Fruit fly (Drosophila melanogaster) S2 (cell line): Measurements from ENCODE around the gene HUWE1.

Experiments
- CG8478 ChIP-seq: fragments of >200 bp; optimal IDR thresholded peaks from 2 replicates; lab custom pipeline; 2018
- CTCF ChIP-seq, 2 experiments: fragments of >200 bp; optimal IDR thresholded peaks; 2 replicates each; lab custom pipeline; 2018

Gene HUWE1

dm6 chrX:15712409-15712808, at the start of gene HUWE1:
Gene HUWE1 (plus strand): TSS chrX:15712628.
- TF ChIP-seq CG8478 (lab: Kevin White, UChicago) (no peak), CTCF (optimal IDR thresholded peaks at IDR 0.05; lab: Kevin White, UChicago) (no peak)

- TF ChIP-seq CTCF (optimal IDR thresholded peaks at IDR 0.05; lab: Kevin White, UChicago) (no peak), CG8478 (lab: Kevin White, UChicago) (no peak)
These were observed 41.3 kb upstream of the HUWE1 start, which contains the start of gene CG15646 for dm6 chrX:15671026-15671563. Gene CG15646 (minus strand): TSS chrX:15671029.

- TF ChIP-seq CG8478 (lab: Kevin White, UChicago) (no peak), CTCF (optimal IDR thresholded peaks at IDR 0.05; lab: Kevin White, UChicago) (no peak)
These were observed 38.1 kb upstream of the HUWE1 start for dm6 chrX:15674337-15674736.

DNA sequence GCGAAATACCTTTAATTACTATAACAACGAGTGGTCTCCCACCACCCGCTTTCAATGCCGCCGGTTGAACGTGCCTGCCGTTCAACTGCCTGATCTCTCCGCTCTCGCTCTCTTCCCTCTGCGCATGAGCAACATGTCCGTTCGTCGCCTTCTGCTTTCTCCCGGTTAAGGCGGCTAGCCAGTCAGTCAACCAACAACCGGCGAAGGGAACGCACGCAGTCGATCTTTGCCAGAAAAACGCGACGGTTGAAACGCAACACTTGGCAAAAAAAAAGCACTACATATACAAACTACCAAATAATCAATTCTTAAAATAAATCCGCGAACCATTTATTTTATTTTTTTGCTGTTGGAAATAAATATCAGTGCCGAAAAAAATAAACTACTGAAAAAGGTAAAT, 37.1 kb upstream of the HUWE1 start, which contains the start of gene CG12708:
TSS of gene CG12708 (plus strand) at position 183 of the 400 bp plus-strand sequence.
- no peak for TF ChIP-seq CTCF (optimal IDR thresholded peaks at IDR 0.05; lab: Kevin White, UChicago)

DNA sequence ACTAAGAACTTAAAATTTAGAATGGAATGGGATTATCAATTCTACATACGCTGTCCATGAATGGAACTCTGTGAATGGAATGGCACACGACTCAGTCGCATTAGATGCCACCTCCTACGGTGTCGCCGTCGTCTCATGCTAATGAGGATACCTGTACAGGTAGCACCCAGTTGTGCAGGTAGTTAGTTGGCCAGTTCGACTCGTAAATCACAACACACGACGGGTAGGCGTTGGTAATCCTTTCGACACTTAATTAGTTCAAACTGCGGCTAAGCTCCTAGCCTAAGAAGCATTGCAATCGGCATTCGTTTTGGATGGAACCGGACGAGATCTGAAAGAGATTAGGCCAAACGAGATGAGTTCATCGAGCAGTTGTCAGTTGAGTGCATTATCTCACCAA, 28.0 kb upstream of the HUWE1 start:
- TF ChIP-seq CTCF (optimal IDR thresholded peaks at IDR 0.05; lab: Kevin White, UChicago): no peak
- no peak for TF ChIP-seq CG8478 (lab: Kevin White, UChicago)

- no peak for TF ChIP-seq CTCF (optimal IDR thresholded peaks at IDR 0.05; lab: Kevin White, UChicago)
- TF ChIP-seq CG8478 (lab: Kevin White, UChicago): no peak
These were observed 23.7 kb upstream of the HUWE1 start, which contains the start of gene CG15599 for dm6 chrX:15688757-15689156. Gene CG15599 (minus strand): TSS chrX:15688857.

DNA sequence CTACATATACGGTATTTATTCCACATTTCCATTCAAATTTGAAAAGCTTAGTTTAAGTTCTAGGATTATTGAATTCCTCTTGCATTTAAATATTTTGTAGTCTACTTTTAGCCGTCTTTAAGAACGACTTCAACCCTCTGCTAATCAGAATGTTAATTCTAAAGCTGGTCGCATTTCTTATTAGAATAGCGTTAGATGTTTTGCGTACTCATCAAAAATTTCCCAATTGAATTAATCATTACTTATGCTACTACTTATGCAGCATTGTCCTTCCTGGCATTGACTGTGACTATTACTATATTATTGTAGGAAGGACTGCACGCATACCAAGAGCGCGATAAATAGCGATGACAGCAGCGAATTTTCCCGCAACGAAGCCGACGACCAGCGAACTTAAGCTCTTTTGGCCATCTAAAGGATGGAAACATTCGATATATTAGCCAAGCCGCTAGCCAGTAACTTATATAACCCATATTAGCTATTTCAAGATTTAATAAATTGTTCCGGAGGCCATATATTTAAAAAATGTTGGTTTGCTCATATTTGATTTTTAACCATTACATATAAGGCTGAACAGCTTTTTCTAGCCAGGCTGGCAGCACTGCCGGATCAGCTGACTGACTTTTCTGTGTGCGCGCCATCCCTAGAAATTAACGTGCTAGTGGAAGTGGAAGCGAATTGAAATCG, 15.4 kb upstream of the HUWE1 start, which contains the start of gene CG8128:
TSS of gene CG8128 (plus strand) at position 641 of the 687 bp plus-strand sequence.
- no peak for TF ChIP-seq CG8478 (lab: Kevin White, UChicago)
- no peak for TF ChIP-seq CTCF (optimal IDR thresholded peaks at IDR 0.05; lab: Kevin White, UChicago)

dm6 chrX:15697581-15698208, 14.7 kb upstream of the HUWE1 start:
- TF ChIP-seq CG8478 (lab: Kevin White, UChicago) (no peak), CTCF (optimal IDR thresholded peaks at IDR 0.05; lab: Kevin White, UChicago) (no peak)

- TF ChIP-seq CTCF (optimal IDR thresholded peaks at IDR 0.05; lab: Kevin White, UChicago): no peak
- TF ChIP-seq CG8478 (lab: Kevin White, UChicago): no peak
These were observed 11.4 kb upstream of the HUWE1 start, which contains the start of gene CG9240 for dm6 chrX:15701047-15701446. Gene CG9240 (minus strand): TSS chrX:15701259.

dm6 chrX:15703720-15704206, 8.7 kb upstream of the HUWE1 start, which contains the start of the genes Pis and Hap40:
Gene Pis (minus strand): TSS chrX:15703770.
Gene Hap40 (plus strand): TSS chrX:15704125.
- TF ChIP-seq CTCF (optimal IDR thresholded peaks at IDR 0.05; lab: Kevin White, UChicago) (no peak), CG8478 (lab: Kevin White, UChicago) (no peak)

dm6 chrX:15709624-15709983, 2.8 kb upstream of the HUWE1 start:
- TF ChIP-seq CG8478 (lab: Kevin White, UChicago): no peak
- TF ChIP-seq CTCF (optimal IDR thresholded peaks at IDR 0.05; lab: Kevin White, UChicago): no peak

- TF ChIP-seq CTCF (optimal IDR thresholded peaks at IDR 0.05; lab: Kevin White, UChicago) (peak in 1 of 2 experiments; percentile 17), CG8478 (lab: Kevin White, UChicago) (no peak)
These were observed 2.3 kb upstream of the HUWE1 start, which contains the start of the genes CG9281 and CG15601 for dm6 chrX:15709984-15710750. Gene CG9281 (minus strand): TSS chrX:15710539. Gene CG15601 (plus strand): TSS chrX:15710647.

- no peak for TF ChIP-seq CG8478 (lab: Kevin White, UChicago)
- TF ChIP-seq CTCF (optimal IDR thresholded peaks at IDR 0.05; lab: Kevin White, UChicago): no peak
These were observed 1.7 kb upstream of the HUWE1 start for dm6 chrX:15710751-15711179.

dm6 chrX:15731968-15732367, 19.5 kb downstream of the HUWE1 start, which contains the start of gene CG8191:
Gene CG8191 (plus strand): TSS chrX:15732178.
- no peak for TF ChIP-seq CG8478 (lab: Kevin White, UChicago)
- TF ChIP-seq CTCF (optimal IDR thresholded peaks at IDR 0.05; lab: Kevin White, UChicago): no peak
